Worm (Caenorhabditis elegans) whole organism, L2 larva: ENCODE measurements around the gene lgmn-1.

Source experiments
- R02D3.7 ChIP-seq: fragments of 150-350 bp; optimal IDR thresholded peaks from 2 replicates; lab custom pipeline; 2014; ENCODE audit warnings: missing biosample characterization, missing genetic modification characterization
- egl-27 ChIP-seq: sonication (generic microtip); optimal IDR thresholded peaks from 3 replicates; lab custom pipeline; 2017; ENCODE audit warnings: missing biosample characterization, missing genetic modification reagents, missing genetic modification characterization
- lin-39 ChIP-seq: fragments of 150-350 bp; optimal IDR thresholded peaks from 2 replicates; lab custom pipeline; 2014; ENCODE audit warnings: missing biosample characterization, missing genetic modification reagents, missing genetic modification characterization
- nhr-23 ChIP-seq: fragments of 150-350 bp; optimal IDR thresholded peaks from 2 replicates; lab custom pipeline; 2014; ENCODE audit warnings: missing biosample characterization, missing genetic modification reagents, missing genetic modification characterization
- nhr-237 ChIP-seq: fragments of 150-350 bp; optimal IDR thresholded peaks from 2 replicates; lab custom pipeline; 2014; ENCODE audit warnings: missing biosample characterization, missing genetic modification characterization

- TF ChIP-seq nhr-237 (tag; lab: Kevin White, UChicago) (no peak), egl-27 (tag; lab: Kevin White, UChicago) (no peak), R02D3.7 (no peak), lin-39 (tag; lab: Kevin White, UChicago) (no peak), nhr-23 (no peak)
Measured at ce11 chrV:12478111-12478510, 34.7 kb upstream of the lgmn-1 start, which contains the start of gene atn-1.
